Worm (Caenorhabditis elegans) whole organism, late embryonic: ENCODE measurements around the gene clc-8.

ENCODE experiments used
- K02D7.2 ChIP-seq: sonication (generic microtip); optimal IDR thresholded peaks from 2 replicates; lab custom pipeline; 2017; ENCODE audit warnings: mild to moderate bottlenecking, missing genetic modification characterization, missing compliant biosample characterization
- K09A11.1 ChIP-seq: sonication (generic microtip); optimal IDR thresholded peaks from 2 replicates; lab custom pipeline; 2017; ENCODE audit warnings: antibody characterized with exemption, mild to moderate bottlenecking, missing genetic modification characterization, missing compliant biosample characterization; ENCODE audit not compliant: insufficient read depth
- dve-1 ChIP-seq: sonication (generic microtip); optimal IDR thresholded peaks from 2 replicates; lab custom pipeline; 2017; ENCODE audit warnings: antibody characterized with exemption, mild to moderate bottlenecking, missing genetic modification characterization, missing compliant biosample characterization
- elt-2 ChIP-seq: sonication (generic microtip); optimal IDR thresholded peaks from 2 replicates; lab custom pipeline; 2016; ENCODE audit warnings: missing genetic modification reagents, missing genetic modification characterization, missing compliant biosample characterization
- ets-4 ChIP-seq: sonication (generic microtip); optimal IDR thresholded peaks from 2 replicates; lab custom pipeline; 2016; ENCODE audit warnings: missing genetic modification characterization, missing compliant biosample characterization
- hlh-6 ChIP-seq: sonication (generic microtip); optimal IDR thresholded peaks from 2 replicates; lab custom pipeline; 2016; ENCODE audit warnings: missing genotype, missing genetic modification characterization, missing compliant biosample characterization
- hlh-8 ChIP-seq: sonication (generic microtip); optimal IDR thresholded peaks from 2 replicates; lab custom pipeline; 2016; ENCODE audit warnings: missing genotype, missing genetic modification characterization, missing compliant biosample characterization
- nfya-1 ChIP-seq: sonication (generic microtip); optimal IDR thresholded peaks from 2 replicates; lab custom pipeline; 2017; ENCODE audit warnings: missing genetic modification characterization, mild to moderate bottlenecking, missing compliant biosample characterization, antibody characterized with exemption, moderate library complexity
- nhr-11 ChIP-seq: fragments of 150-350 bp; optimal IDR thresholded peaks from 2 replicates; lab custom pipeline; 2014; ENCODE audit warnings: missing biosample characterization, missing genetic modification characterization
- odd-2 ChIP-seq: sonication (generic microtip); optimal IDR thresholded peaks from 2 replicates; lab custom pipeline; 2017; ENCODE audit warnings: antibody characterized with exemption, mild to moderate bottlenecking, missing genetic modification characterization, missing compliant biosample characterization
- pha-2 ChIP-seq: sonication (generic microtip); optimal IDR thresholded peaks from 2 replicates; lab custom pipeline; 2017; ENCODE audit warnings: mild to moderate bottlenecking, missing genetic modification characterization, missing compliant biosample characterization
- pha-4 ChIP-seq: fragments of 150-350 bp; optimal IDR thresholded peaks from 2 replicates; lab custom pipeline; 2018; ENCODE audit warnings: missing biosample characterization, missing genetic modification reagents, missing genetic modification characterization

- TF ChIP-seq elt-2 (tag; lab: Kevin White, UChicago) (peak; percentile 16), hlh-6 (no peak), pha-4 (tag; lab: Kevin White, UChicago) (no peak), dve-1 (tag; lab: Kevin White, UChicago) (no peak), nfya-1 (no peak), hlh-8 (tag; lab: Kevin White, UChicago) (no peak), ets-4 (tag; lab: Kevin White, UChicago) (no peak), K09A11.1 (no peak), nhr-11 (tag; lab: Kevin White, UChicago) (no peak), pha-2 (no peak), odd-2 (tag; lab: Kevin White, UChicago) (no peak), K02D7.2 (no peak)
Measured at ce11 chrIV:14413386-14413785, 19.4 kb downstream of the clc-8 start.
